Fruit fly (Drosophila melanogaster): ENCODE data around the gene gammaTub23C.

DNA sequence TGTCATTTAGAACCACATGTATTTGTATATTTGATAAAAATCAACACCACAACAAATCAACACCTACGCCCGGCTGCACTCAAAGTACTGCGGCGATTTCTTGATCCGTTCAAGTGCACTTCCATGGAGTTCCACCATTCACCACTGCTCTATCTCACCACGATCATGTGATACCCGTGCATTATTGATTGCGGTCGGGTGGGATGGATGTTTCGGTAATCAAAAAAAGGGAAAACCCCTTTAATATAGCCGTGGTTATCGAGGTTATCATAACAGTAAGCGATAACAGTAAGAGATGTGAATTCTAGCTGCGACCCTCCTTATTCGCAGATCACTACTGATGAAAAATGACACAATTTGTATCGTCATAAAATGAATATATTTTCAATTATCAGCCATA lies 45.5 kb downstream of the gammaTub23C start, which contains the start of the genes CG17224 and CG17264:
- TF ChIP-seq pan (optimal IDR thresholded peaks at IDR 0.05) (no peak), pan (GFP tag; optimal IDR thresholded peaks at IDR 0.05 in 1 of 2, IDR thresholded peaks at IDR 0.05 in 1 of 2) (no peak), ase (GFP tag; IDR thresholded peaks at IDR 0.05) (no peak), psq (GFP tag; optimal IDR thresholded peaks at IDR 0.05) (no peak), MTF-1 (GFP tag; optimal IDR thresholded peaks at IDR 0.05; ENCODE audit: borderline replicate concordance) (no peak)
